Worm (Caenorhabditis elegans) whole organism, late embryonic: ENCODE data around the gene C52A10.3.

ENCODE experiments used
- unc-42 ChIP-seq: sonication (generic microtip); optimal IDR thresholded peaks from 2 replicates; lab custom pipeline; 2016; ENCODE audit warnings: missing genotype, missing genetic modification characterization, missing compliant biosample characterization
- unc-86 ChIP-seq: sonication (generic microtip); optimal IDR thresholded peaks from 2 replicates; lab custom pipeline; 2016; ENCODE audit warnings: missing genetic modification characterization, missing compliant biosample characterization

DNA sequence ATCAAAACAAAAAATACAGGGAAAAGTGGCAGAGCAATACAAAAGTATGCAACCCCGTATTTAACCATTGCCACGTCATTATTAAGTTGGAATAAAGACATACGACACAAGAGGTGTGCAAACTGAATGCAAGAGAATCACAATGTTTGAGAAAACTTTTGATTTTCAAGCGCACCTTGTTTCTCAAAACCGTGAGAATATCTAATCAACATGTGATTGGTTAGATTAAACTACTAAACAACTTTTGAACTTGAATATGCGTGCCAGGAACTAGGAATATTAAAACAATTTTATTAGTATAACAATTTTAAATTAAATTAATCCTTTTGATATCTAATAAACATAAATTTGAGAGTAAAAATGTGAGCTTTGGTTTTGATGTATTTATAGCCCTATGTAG, 20.1 kb upstream of the C52A10.3 start, which contains the start of gene srt-70:
- TF ChIP-seq unc-86 (tag; lab: Kevin White, UChicago): no peak
- no peak for TF ChIP-seq unc-42 (tag; lab: Kevin White, UChicago)
